Fruit fly (Drosophila melanogaster) whole organism, embryonic: ENCODE results near the gene Or92a.

Experiments used
- ATbp ChIP-seq: fragments of 200-800 bp; sonication (Bioruptor generic); optimal IDR thresholded peaks from 2 replicates; lab custom pipeline; 2017; ENCODE audit warnings: missing biosample characterization, mild to moderate bottlenecking, missing genetic modification characterization, missing genetic modification reagents
- BtbVII ChIP-seq: fragments of 200-800 bp; sonication (Bioruptor generic); optimal IDR thresholded peaks from 3 replicates; lab custom pipeline; 2017; ENCODE audit warnings: missing biosample characterization, mild to moderate bottlenecking, missing genetic modification characterization
- CG10979 ChIP-seq: fragments of 200-800 bp; sonication (Bioruptor generic); optimal IDR thresholded peaks from 2 replicates; lab custom pipeline; 2018; ENCODE audit warnings: missing biosample characterization, mild to moderate bottlenecking, missing genetic modification characterization, moderate library complexity
- CG12155 ChIP-seq: fragments of 200-800 bp; sonication (Bioruptor generic); optimal IDR thresholded peaks from 3 replicates; lab custom pipeline; 2016; ENCODE audit warnings: missing biosample characterization, missing genetic modification characterization
- CG1233 ChIP-seq: fragments of 200-800 bp; sonication (Bioruptor generic); optimal IDR thresholded peaks from 4 replicates; lab custom pipeline; 2018; ENCODE audit warnings: missing biosample characterization, mild to moderate bottlenecking, missing genetic modification characterization
- CG12942 ChIP-seq: fragments of 200-800 bp; sonication (Bioruptor generic); optimal IDR thresholded peaks from 3 replicates; lab custom pipeline; 2016; ENCODE audit warnings: missing biosample characterization, missing genetic modification characterization
- CG14050 ChIP-seq: fragments of 200-800 bp; sonication (Bioruptor generic); IDR thresholded peaks from 3 replicates; pipeline ENCODE4 v1.3.6; 2022; ENCODE audit warnings: missing biosample characterization, missing genetic modification characterization
- CG17186 ChIP-seq: fragments of 200-800 bp; sonication (Bioruptor generic); optimal IDR thresholded peaks from 3 replicates; lab custom pipeline; 2017; ENCODE audit warnings: missing biosample characterization, missing genetic modification reagents, missing genetic modification characterization
- CG33213 ChIP-seq: fragments of 200-800 bp; sonication (Bioruptor generic); optimal IDR thresholded peaks from 3 replicates; lab custom pipeline; 2016; ENCODE audit warnings: missing biosample characterization, missing genetic modification characterization
- CG3838 ChIP-seq: fragments of 200-800 bp; sonication (Bioruptor generic); optimal IDR thresholded peaks from 3 replicates; lab custom pipeline; 2016; ENCODE audit warnings: missing biosample characterization, missing genetic modification characterization
- CG7556 ChIP-seq: fragments of 200-800 bp; sonication (Bioruptor generic); optimal IDR thresholded peaks from 2 replicates; lab custom pipeline; 2017; ENCODE audit warnings: missing biosample characterization, mild to moderate bottlenecking, missing genetic modification characterization
- CG7839 ChIP-seq: fragments of 200-800 bp; sonication (Bioruptor generic); optimal IDR thresholded peaks from 3 replicates; lab custom pipeline; 2018; ENCODE audit warnings: missing biosample characterization, mild to moderate bottlenecking, missing genetic modification characterization, moderate library complexity
- CG8944 ChIP-seq: fragments of 200-800 bp; sonication (Bioruptor generic); optimal IDR thresholded peaks from 3 replicates; lab custom pipeline; 2016; ENCODE audit warnings: missing biosample characterization, missing genetic modification characterization
- CTCF ChIP-seq: fragments of 200-800 bp; sonication (Bioruptor generic); optimal IDR thresholded peaks from 2 replicates; lab custom pipeline; 2017; ENCODE audit warnings: missing biosample characterization, mild to moderate bottlenecking, missing genetic modification characterization, moderate library complexity
- Dek ChIP-seq: fragments of 200-800 bp; sonication (Bioruptor generic); optimal IDR thresholded peaks from 3 replicates; lab custom pipeline; 2019; ENCODE audit warnings: missing biosample characterization, mild to moderate bottlenecking, missing genetic modification characterization, moderate library complexity
- E2f2 ChIP-seq: fragments of 200-800 bp; sonication (Bioruptor generic); IDR thresholded peaks from 2 replicates; pipeline ENCODE4 v1.3.6; 2022; ENCODE audit warnings: missing biosample characterization, missing genetic modification characterization
- Gsc ChIP-seq: fragments of 200-800 bp; sonication (Bioruptor generic); IDR thresholded peaks from 2 replicates; pipeline ENCODE4 v1.3.6; 2022; ENCODE audit warnings: missing biosample characterization, missing genetic modification characterization
- H15 ChIP-seq: fragments of 200-800 bp; sonication (Bioruptor generic); IDR thresholded peaks from 3 replicates; pipeline ENCODE4 v1.3.6; 2022; ENCODE audit warnings: missing biosample characterization, missing genetic modification characterization
- Hmx ChIP-seq: fragments of 200-800 bp; sonication (Bioruptor generic); optimal IDR thresholded peaks from 2 replicates; lab custom pipeline; 2016; ENCODE audit warnings: missing biosample characterization, missing genetic modification characterization
- Lhr ChIP-seq: fragments of 200-800 bp; sonication (Bioruptor generic); optimal IDR thresholded peaks from 3 replicates; lab custom pipeline; 2017; ENCODE audit warnings: mild to moderate bottlenecking, missing biosample characterization, missing genetic modification reagents, missing genetic modification characterization
- Lpt ChIP-seq: fragments of >200 bp; optimal IDR thresholded peaks from 2 replicates; lab custom pipeline; 2018; ENCODE audit warnings: missing biosample characterization, missing genetic modification characterization
- Myb ChIP-seq: fragments of 200-800 bp; sonication (Bioruptor generic); optimal IDR thresholded peaks from 2 replicates; lab custom pipeline; 2016; ENCODE audit warnings: missing biosample characterization, missing genetic modification characterization
- NC2α ChIP-seq: fragments of 200-800 bp; sonication (Bioruptor generic); optimal IDR thresholded peaks from 2 replicates; lab custom pipeline; 2016; ENCODE audit warnings: missing biosample characterization, missing genetic modification characterization
- Sin3A ChIP-seq: fragments of >200 bp; optimal IDR thresholded peaks from 2 replicates; lab custom pipeline; 2018
- Vsx1 ChIP-seq: fragments of 200-800 bp; sonication (Bioruptor generic); optimal IDR thresholded peaks from 2 replicates; lab custom pipeline; 2017; ENCODE audit warnings: missing biosample characterization, mild to moderate bottlenecking, missing genetic modification characterization, missing genetic modification reagents
- aop ChIP-seq: fragments of 200-800 bp; sonication (Bioruptor generic); IDR thresholded peaks from 2 replicates; pipeline ENCODE4 v1.3.6; 2022; ENCODE audit warnings: missing biosample characterization, missing genetic modification characterization
- ap ChIP-seq: fragments of 200-800 bp; sonication (Bioruptor generic); IDR thresholded peaks from 2 replicates; pipeline ENCODE4 v1.3.6; 2022; ENCODE audit warnings: missing biosample characterization, missing genetic modification characterization
- ara ChIP-seq: fragments of 200-800 bp; sonication (Bioruptor generic); IDR thresholded peaks from 2 replicates; pipeline ENCODE4 v1.3.6; 2022; ENCODE audit warnings: missing biosample characterization, missing genetic modification characterization
- az2 ChIP-seq: fragments of 200-800 bp; sonication (Bioruptor generic); optimal IDR thresholded peaks from 3 replicates; lab custom pipeline; 2016; ENCODE audit warnings: missing biosample characterization, missing genetic modification characterization
- cg ChIP-seq: fragments of 200-800 bp; sonication (Bioruptor generic); optimal IDR thresholded peaks from 3 replicates; lab custom pipeline; 2019; ENCODE audit warnings: missing biosample characterization, mild to moderate bottlenecking, missing genetic modification characterization, moderate library complexity
- ems ChIP-seq: fragments of 200-800 bp; sonication (Bioruptor generic); optimal IDR thresholded peaks from 3 replicates; lab custom pipeline; 2016; ENCODE audit warnings: missing biosample characterization, missing genetic modification characterization
- grau ChIP-seq: fragments of 200-800 bp; optimal IDR thresholded peaks from 3 replicates; lab custom pipeline; 2019; ENCODE audit warnings: missing biosample characterization, mild to moderate bottlenecking, missing genetic modification characterization, moderate library complexity
- gro ChIP-seq: fragments of 200-800 bp; sonication (Bioruptor generic); optimal IDR thresholded peaks from 2 replicates; lab custom pipeline; 2016; ENCODE audit warnings: missing biosample characterization, missing genetic modification characterization
- hkb ChIP-seq, 2 experiments: fragments of 200-800 bp in 1 of 2; fragments of >200 bp in 1 of 2; sonication (Bioruptor generic) in 1 of 2; IDR thresholded peaks in 1 of 2; optimal IDR thresholded peaks in 1 of 2; 2 replicates each; pipeline versions ENCODE4 v1.3.6 to Lab custom; 2017 to 2022; ENCODE audit warnings: missing biosample characterization in 1 of 2, missing genetic modification characterization in 1 of 2
- jumu ChIP-seq: fragments of 200-800 bp; sonication (Bioruptor generic); optimal IDR thresholded peaks from 3 replicates; lab custom pipeline; 2016; ENCODE audit warnings: missing biosample characterization, missing genetic modification characterization
- lbe ChIP-seq: fragments of 200-800 bp; sonication (Bioruptor generic); optimal IDR thresholded peaks from 2 replicates; lab custom pipeline; 2016; ENCODE audit warnings: missing biosample characterization, mild to moderate bottlenecking, missing genetic modification characterization
- mld ChIP-seq: fragments of 200-800 bp; sonication (Bioruptor generic); IDR thresholded peaks from 3 replicates; pipeline ENCODE4 v1.3.6; 2022; ENCODE audit warnings: missing biosample characterization, missing genetic modification characterization; ENCODE audit not compliant: partially characterized antibody
- nau ChIP-seq: fragments of 200-800 bp; sonication (Bioruptor generic); optimal IDR thresholded peaks from 3 replicates; lab custom pipeline; 2017; ENCODE audit warnings: missing biosample characterization, mild to moderate bottlenecking, missing genetic modification characterization, missing genetic modification reagents
- onecut ChIP-seq: fragments of 200-800 bp; sonication (Bioruptor generic); IDR thresholded peaks from 2 replicates; pipeline ENCODE4 v1.3.6; 2022; ENCODE audit warnings: missing biosample characterization, missing genetic modification characterization
- peb ChIP-seq: fragments of 200-800 bp; sonication (Bioruptor generic); IDR thresholded peaks from 2 replicates; pipeline ENCODE4 v1.3.6; 2022; ENCODE audit warnings: missing biosample characterization, missing genetic modification characterization
- sisA ChIP-seq: fragments of 200-800 bp; sonication (Bioruptor generic); IDR thresholded peaks from 2 replicates; pipeline ENCODE4 v1.3.6; 2022; ENCODE audit warnings: missing biosample characterization, missing genetic modification characterization
- slou ChIP-seq: fragments of 200-800 bp; sonication (Bioruptor generic); optimal IDR thresholded peaks from 3 replicates; lab custom pipeline; 2016; ENCODE audit warnings: missing biosample characterization, missing genetic modification characterization
- sna ChIP-seq: fragments of 200-800 bp; sonication (Bioruptor generic); IDR thresholded peaks from 2 replicates; pipeline ENCODE4 v1.3.6; 2022; ENCODE audit warnings: missing biosample characterization, missing genetic modification characterization; ENCODE audit not compliant: partially characterized antibody
- so ChIP-seq: fragments of 200-800 bp; sonication (Bioruptor generic); IDR thresholded peaks from 3 replicates; pipeline ENCODE4 v1.3.6; 2022; ENCODE audit warnings: missing biosample characterization, missing genetic modification characterization
- sqz ChIP-seq: fragments of 200-800 bp; sonication (Bioruptor generic); optimal IDR thresholded peaks from 3 replicates; lab custom pipeline; 2018; ENCODE audit warnings: missing biosample characterization, mild to moderate bottlenecking, missing genetic modification characterization
- stc ChIP-seq: fragments of 200-800 bp; sonication (Bioruptor generic); IDR thresholded peaks from 2 replicates; pipeline ENCODE4 v1.3.6; 2022; ENCODE audit warnings: missing biosample characterization, missing genetic modification characterization
- sug ChIP-seq: fragments of 200-800 bp; optimal IDR thresholded peaks from 2 replicates; lab custom pipeline; 2019; ENCODE audit warnings: missing biosample characterization, mild to moderate bottlenecking, missing genetic modification characterization, moderate library complexity
- tin ChIP-seq: fragments of 200-800 bp; sonication (Bioruptor generic); optimal IDR thresholded peaks from 3 replicates; lab custom pipeline; 2016; ENCODE audit warnings: missing biosample characterization, missing genetic modification characterization
- usp ChIP-seq: fragments of >200 bp; optimal IDR thresholded peaks from 2 replicates; lab custom pipeline; 2017; ENCODE audit warnings: missing biosample characterization, missing genetic modification characterization
- vvl ChIP-seq: fragments of 200-800 bp; sonication (Bioruptor generic); IDR thresholded peaks from 2 replicates; pipeline ENCODE4 v1.3.6; 2022; ENCODE audit warnings: missing biosample characterization, missing genetic modification characterization
- yki ChIP-seq: fragments of >200 bp; optimal IDR thresholded peaks from 3 replicates; lab custom pipeline; 2018

The Or92a gene

dm6 chr3R:20550632-20551486, 46.3 kb downstream of the Or92a start (continued):
- TF ChIP-seq stc (GFP tag; lab: Robert Waterston, UW), result peak; percentile 69; the same call in 1 of the 2 replicates
- peak; percentile 54 for TF ChIP-seq Vsx1 (GFP tag; lab: Kevin White, UChicago)
- TF ChIP-seq BtbVII (GFP tag; lab: Kevin White, UChicago), result peak; percentile 81
- no peak for TF ChIP-seq slou (GFP tag; lab: Kevin White, UChicago)
- TF ChIP-seq grau, result peak; percentile 33
- TF ChIP-seq ara (GFP tag; lab: Robert Waterston, UW), result peak; percentile 57; the same call in 1 of the 2 replicates
- TF ChIP-seq yki, result no peak
- TF ChIP-seq CG1233, result peak; percentile 92
- no peak for TF ChIP-seq tin
- peak; percentile 50 for TF ChIP-seq Lhr
- TF ChIP-seq CG7556 (GFP tag; lab: Kevin White, UChicago), result peak; percentile 8
- peak; percentile 65 for TF ChIP-seq E2f2 (GFP tag; lab: Robert Waterston, UW)
- peak; percentile 48 for TF ChIP-seq sug
- no peak for TF ChIP-seq H15 (GFP tag; lab: Robert Waterston, UW)
- peak; percentile 97 for TF ChIP-seq mld (GFP tag; lab: Robert Waterston, UW)
- TF ChIP-seq CG12155 (GFP tag; lab: Kevin White, UChicago), result no peak
- peak; percentile 91 for TF ChIP-seq nau (GFP tag; lab: Kevin White, UChicago)
- TF ChIP-seq CTCF (GFP tag; lab: Kevin White, UChicago), result peak; percentile 19
- TF ChIP-seq Sin3A (lab: Kevin White, UChicago), result peak; percentile 49
- TF ChIP-seq sna (GFP tag; lab: Robert Waterston, UW), result peak; percentile 76
- TF ChIP-seq hkb (optimal IDR thresholded peaks at IDR 0.05; lab: Kevin White, UChicago), result no peak
- peak; percentile 83 for TF ChIP-seq hkb (GFP tag; IDR thresholded peaks at IDR 0.05; lab: Robert Waterston, UW)
- peak; percentile 68 for TF ChIP-seq gro (GFP tag; lab: Kevin White, UChicago)
- peak; percentile 45 for TF ChIP-seq CG12942 (GFP tag; lab: Kevin White, UChicago)
- peak; percentile 66; the same call in 2 of the 3 replicates for TF ChIP-seq so
- peak; percentile 22; the same call in 1 of the 3 replicates for TF ChIP-seq CG14050
- peak; percentile 46 for TF ChIP-seq ems (GFP tag; lab: Kevin White, UChicago)
- TF ChIP-seq Gsc (GFP tag; lab: Robert Waterston, UW), result no peak
- TF ChIP-seq CG3838 (GFP tag; lab: Kevin White, UChicago), result no peak
- peak; percentile 29; the same call in 1 of the 2 replicates for TF ChIP-seq ap
- TF ChIP-seq Myb, result peak; percentile 60
- TF ChIP-seq Hmx (GFP tag; lab: Kevin White, UChicago), result no peak
- TF ChIP-seq sisA (GFP tag; lab: Robert Waterston, UW), result no peak
- no peak for TF ChIP-seq usp (GFP tag; lab: Kevin White, UChicago)
- no peak for TF ChIP-seq CG10979 (tag; lab: Kevin White, UChicago)
- no peak for TF ChIP-seq peb
- peak; percentile 62 for TF ChIP-seq lbe (GFP tag; lab: Kevin White, UChicago)
- no peak for TF ChIP-seq az2
- peak; percentile 39 for TF ChIP-seq CG7839
- peak; percentile 72 for TF ChIP-seq CG17186 (GFP tag; lab: Kevin White, UChicago)
- peak; percentile 12 for TF ChIP-seq jumu (GFP tag; lab: Kevin White, UChicago)
- peak; percentile 79 for TF ChIP-seq onecut (GFP tag; lab: Robert Waterston, UW)
- peak; percentile 94 for TF ChIP-seq cg (GFP tag; lab: Kevin White, UChicago)
- no peak for TF ChIP-seq Lpt (GFP tag; lab: Kevin White, UChicago)
- no peak for TF ChIP-seq aop (GFP tag; lab: Robert Waterston, UW)
- TF ChIP-seq sqz (GFP tag; lab: Kevin White, UChicago), result peak; percentile 83
- peak; percentile 95 for TF ChIP-seq ATbp (GFP tag; lab: Kevin White, UChicago)
- TF ChIP-seq Dek (tag; lab: Kevin White, UChicago), result peak; percentile 58
- TF ChIP-seq NC2α (GFP tag; lab: Kevin White, UChicago), result peak; percentile 59
- peak; percentile 46 for TF ChIP-seq CG33213
- TF ChIP-seq CG8944 (GFP tag; lab: Kevin White, UChicago), result peak; percentile 2
- peak; percentile 64 for TF ChIP-seq vvl (GFP tag; lab: Robert Waterston, UW)
